Worm (Caenorhabditis elegans): ENCODE results near the gene B0507.5.
A peak's percentile ranks its signal among the peaks of the same experiment; 100 is the strongest.

Gene B0507.5

DNA sequence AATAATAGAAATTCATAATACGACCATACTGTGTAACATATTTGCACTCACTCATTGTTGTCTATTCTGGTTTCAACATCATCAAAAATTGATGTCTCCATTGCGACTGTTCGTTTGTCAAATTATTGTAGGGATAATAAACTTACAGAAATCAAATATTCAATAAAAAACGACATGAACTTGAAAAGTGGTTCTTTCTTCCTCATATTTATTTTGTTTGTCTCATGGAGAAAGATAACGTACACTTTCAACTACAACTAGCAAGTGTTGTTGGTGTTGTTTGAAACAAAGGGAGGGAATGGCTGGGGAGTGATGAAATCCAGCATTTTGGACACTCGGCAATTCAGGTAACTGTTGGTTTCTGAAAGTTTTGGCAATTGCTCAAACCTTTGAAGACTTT is 12.4 kb downstream of the B0507.5 start, which contains the start of gene B0507.9:
B0507.9 (minus strand) TSS at position 101 of the 400 bp plus-strand sequence.
- TF ChIP-seq ceh-82 (tag; optimal IDR thresholded peaks at IDR 0.05) (no peak), jun-1 (tag; optimal IDR thresholded peaks at IDR 0.05) (no peak), ama-1 (optimal IDR thresholded peaks at IDR 0.05) (no peak), nhr-77 (tag; optimal IDR thresholded peaks at IDR 0.05) (no peak)

DNA sequence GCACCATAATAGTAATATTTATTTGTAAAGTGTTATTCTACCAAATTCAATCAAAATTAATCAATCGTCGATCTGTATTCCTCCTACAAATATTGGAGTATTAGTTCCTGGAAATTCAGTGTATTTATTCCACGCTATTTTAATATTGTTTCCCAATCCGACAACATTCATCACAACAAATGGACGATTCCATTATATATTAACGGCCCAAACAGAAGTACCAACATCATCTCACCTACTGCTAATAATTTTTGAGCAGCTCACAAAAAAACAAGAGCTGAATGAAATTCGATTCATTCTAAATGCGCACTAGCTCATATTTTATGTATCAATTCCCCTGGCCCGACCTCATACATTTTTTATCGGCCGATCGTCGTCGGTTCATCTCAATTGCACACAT is 13.5 kb downstream of the B0507.5 start:
- TF ChIP-seq nhr-12 (tag; optimal IDR thresholded peaks at IDR 0.05) (no peak), snpc-4 (tag; optimal IDR thresholded peaks at IDR 0.05) (no peak), ceh-82 (tag; optimal IDR thresholded peaks at IDR 0.05) (no peak), ceh-16 (tag; optimal IDR thresholded peaks at IDR 0.05) (no peak), jun-1 (tag; optimal IDR thresholded peaks at IDR 0.05) (no peak), unc-39 (tag; optimal IDR thresholded peaks at IDR 0.05) (no peak), elt-1 (tag; optimal IDR thresholded peaks at IDR 0.05) (no peak), egl-5 (tag; optimal IDR thresholded peaks at IDR 0.05) (no peak), nhr-23 (tag; optimal IDR thresholded peaks at IDR 0.05) (no peak), nfya-1 (tag; optimal IDR thresholded peaks at IDR 0.05; ENCODE audit: insufficient read depth) (no peak), mml-1 (tag; optimal IDR thresholded peaks at IDR 0.05) (no peak)

DNA sequence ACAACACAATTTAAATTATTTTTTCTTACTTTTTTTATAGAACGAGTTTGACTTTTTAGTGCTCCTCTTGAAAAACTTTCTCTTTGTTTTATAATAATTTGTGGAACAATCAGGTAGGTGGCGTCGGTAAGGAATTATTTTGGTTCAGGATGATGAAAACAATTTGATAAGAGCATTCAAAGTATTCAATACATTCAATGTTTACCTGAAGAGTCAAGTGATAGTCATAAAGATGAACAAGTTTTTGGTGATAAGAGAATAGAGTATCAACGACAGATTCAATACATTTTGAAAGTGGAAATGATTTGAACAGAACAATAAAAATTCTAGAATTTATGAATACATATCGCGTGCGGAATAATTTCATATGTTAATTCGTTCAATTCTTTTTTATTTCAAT is 14.0 kb downstream of the B0507.5 start:
- TF ChIP-seq fos-1 (tag; optimal IDR thresholded peaks at IDR 0.05), result no peak
- TF ChIP-seq elt-2 (tag; optimal IDR thresholded peaks at IDR 0.05), result peak; percentile 87
- peak; percentile 89 for TF ChIP-seq pqm-1 (tag; optimal IDR thresholded peaks at IDR 0.05)
- peak; percentile 76 for TF ChIP-seq pha-4 (tag; optimal IDR thresholded peaks at IDR 0.05)

DNA sequence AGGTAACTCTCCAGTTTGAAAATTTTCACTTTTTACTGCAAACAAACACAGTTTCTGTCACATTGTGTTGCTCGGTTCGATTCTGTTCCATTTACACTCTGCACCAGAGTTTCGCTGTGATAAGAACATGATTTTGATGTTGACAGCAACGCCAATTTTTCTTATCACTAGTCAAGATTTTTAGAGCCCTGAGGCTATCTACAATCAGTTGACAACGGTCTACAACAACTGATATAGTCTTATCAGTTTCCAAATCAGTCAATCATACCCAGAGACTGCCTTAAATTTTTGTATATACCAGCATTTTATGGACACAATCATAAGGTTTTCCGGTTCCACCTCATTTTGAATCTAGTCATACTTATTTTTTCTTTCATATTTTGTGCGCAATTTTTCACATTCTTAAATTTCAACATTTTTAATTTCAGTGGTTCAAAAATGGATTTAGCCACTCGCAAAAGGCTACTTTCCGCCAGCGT is 15.0 kb downstream of the B0507.5 start, which contains the start of gene B0507.3:
B0507.3 (plus strand) TSS at position 429 of the 479 bp plus-strand sequence.
- TF ChIP-seq skn-1 (tag; optimal IDR thresholded peaks at IDR 0.05) (peak; percentile 41), jun-1 (tag; optimal IDR thresholded peaks at IDR 0.05) (peak; percentile 90), pqm-1 (tag; optimal IDR thresholded peaks at IDR 0.05) (peak; percentile 100), lin-39 (tag; optimal IDR thresholded peaks at IDR 0.05) (no peak), elt-2 (tag; optimal IDR thresholded peaks at IDR 0.05) (peak; percentile 100), unc-62 (GFP tag; optimal IDR thresholded peaks at IDR 0.05) (no peak), nhr-43 (tag; optimal IDR thresholded peaks at IDR 0.05; ENCODE audit: poor library complexity, severe bottlenecking) (no peak), mml-1 (tag; optimal IDR thresholded peaks at IDR 0.05) (no peak), fos-1 (tag; optimal IDR thresholded peaks at IDR 0.05) (peak; percentile 32), egl-27 (tag; optimal IDR thresholded peaks at IDR 0.05) (peak; percentile 67), pha-4 (tag; optimal IDR thresholded peaks at IDR 0.05) (peak; percentile 79), nhr-67 (tag; optimal IDR thresholded peaks at IDR 0.05) (no peak), ztf-11 (tag; optimal IDR thresholded peaks at IDR 0.05) (no peak), fkh-10 (GFP tag; optimal IDR thresholded peaks at IDR 0.05) (no peak), ama-1 (optimal IDR thresholded peaks at IDR 0.05) (no peak)

DNA sequence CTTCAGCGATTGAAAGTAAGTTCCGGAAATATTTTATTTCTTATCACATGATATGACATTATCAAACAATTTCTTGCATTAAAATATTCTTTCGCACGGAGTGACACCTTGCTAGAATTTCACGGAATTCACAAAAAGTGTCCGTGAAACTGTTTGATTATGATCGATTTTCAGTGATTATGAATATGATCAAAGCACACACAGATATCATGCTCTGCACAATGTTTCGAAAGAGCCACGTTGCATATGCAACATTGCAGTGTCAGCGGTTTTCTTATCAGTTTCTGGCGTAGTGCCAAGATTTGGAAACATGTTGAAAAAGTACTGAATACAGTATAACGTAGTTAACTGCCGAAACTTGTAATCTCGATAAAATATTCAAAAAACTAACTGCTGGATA is 15.7 kb downstream of the B0507.5 start:
- no peak for TF ChIP-seq eor-1 (tag; optimal IDR thresholded peaks at IDR 0.05)
- peak; percentile 84 for TF ChIP-seq pqm-1 (tag; optimal IDR thresholded peaks at IDR 0.05)
- TF ChIP-seq jun-1 (tag; optimal IDR thresholded peaks at IDR 0.05), result peak; percentile 85
- no peak for TF ChIP-seq zag-1 (tag; optimal IDR thresholded peaks at IDR 0.05)
- no peak for TF ChIP-seq nhr-77 (tag; optimal IDR thresholded peaks at IDR 0.05)
- TF ChIP-seq hmg-11 (tag; optimal IDR thresholded peaks at IDR 0.05), result no peak
- TF ChIP-seq elt-2 (tag; optimal IDR thresholded peaks at IDR 0.05), result peak; percentile 98
- TF ChIP-seq pha-4 (tag; optimal IDR thresholded peaks at IDR 0.05), result peak; percentile 34
- no peak for TF ChIP-seq unc-62 (GFP tag; optimal IDR thresholded peaks at IDR 0.05)

DNA sequence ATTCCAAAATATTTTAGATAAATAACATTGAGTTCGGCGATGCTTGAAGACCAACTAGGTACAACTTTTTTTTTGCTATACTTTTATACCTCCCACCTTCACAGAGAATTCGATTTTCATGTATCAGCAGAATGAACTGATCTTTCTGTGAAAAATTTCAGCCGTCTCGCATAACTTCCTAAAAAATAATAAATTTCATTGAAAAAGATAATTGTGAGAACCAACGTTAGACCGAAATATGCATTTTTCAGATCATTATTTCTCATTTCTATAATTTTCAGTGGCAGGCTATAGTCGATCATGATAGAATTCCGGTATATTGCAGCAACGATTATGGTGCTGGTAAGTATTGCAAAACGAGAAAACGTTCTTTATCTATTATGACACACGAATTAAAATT is 18.1 kb downstream of the B0507.5 start, which contains the start of gene srx-115:
srx-115 (plus strand) TSS at position 301 of the 400 bp plus-strand sequence.
- TF ChIP-seq nhr-237 (tag; optimal IDR thresholded peaks at IDR 0.05) (no peak), aly-2 (tag; optimal IDR thresholded peaks at IDR 0.05) (no peak), nhr-76 (tag; optimal IDR thresholded peaks at IDR 0.05) (no peak), elt-2 (tag; optimal IDR thresholded peaks at IDR 0.05) (no peak), fkh-2 (tag; optimal IDR thresholded peaks at IDR 0.05) (no peak), elt-3 (tag; optimal IDR thresholded peaks at IDR 0.05) (no peak), ama-1 (optimal IDR thresholded peaks at IDR 0.05) (no peak), ceh-9 (tag; optimal IDR thresholded peaks at IDR 0.05) (no peak), lsy-12 (tag; optimal IDR thresholded peaks at IDR 0.05) (no peak), ztf-4 (tag; optimal IDR thresholded peaks at IDR 0.05) (no peak)
